Fruit fly (Drosophila melanogaster) whole organism: Measurements from ENCODE around the gene CG43245.

Experiments used
- CG8478 ChIP-seq: fragments of >200 bp; optimal IDR thresholded peaks from 2 replicates; lab custom pipeline; 2018; ENCODE audit warnings: inconsistent platforms
- Dll ChIP-seq: fragments of >200 bp; optimal IDR thresholded peaks from 2 replicates; lab custom pipeline; 2017
- pan ChIP-seq: fragments of >200 bp; optimal IDR thresholded peaks from 2 replicates; lab custom pipeline; 2017
- psq ChIP-seq: fragments of >200 bp; optimal IDR thresholded peaks from 2 replicates; lab custom pipeline; 2017
- usp ChIP-seq: fragments of >200 bp; optimal IDR thresholded peaks from 2 replicates; lab custom pipeline; 2017; ENCODE audit warnings: missing biosample characterization, missing genetic modification characterization, mixed read lengths

DNA sequence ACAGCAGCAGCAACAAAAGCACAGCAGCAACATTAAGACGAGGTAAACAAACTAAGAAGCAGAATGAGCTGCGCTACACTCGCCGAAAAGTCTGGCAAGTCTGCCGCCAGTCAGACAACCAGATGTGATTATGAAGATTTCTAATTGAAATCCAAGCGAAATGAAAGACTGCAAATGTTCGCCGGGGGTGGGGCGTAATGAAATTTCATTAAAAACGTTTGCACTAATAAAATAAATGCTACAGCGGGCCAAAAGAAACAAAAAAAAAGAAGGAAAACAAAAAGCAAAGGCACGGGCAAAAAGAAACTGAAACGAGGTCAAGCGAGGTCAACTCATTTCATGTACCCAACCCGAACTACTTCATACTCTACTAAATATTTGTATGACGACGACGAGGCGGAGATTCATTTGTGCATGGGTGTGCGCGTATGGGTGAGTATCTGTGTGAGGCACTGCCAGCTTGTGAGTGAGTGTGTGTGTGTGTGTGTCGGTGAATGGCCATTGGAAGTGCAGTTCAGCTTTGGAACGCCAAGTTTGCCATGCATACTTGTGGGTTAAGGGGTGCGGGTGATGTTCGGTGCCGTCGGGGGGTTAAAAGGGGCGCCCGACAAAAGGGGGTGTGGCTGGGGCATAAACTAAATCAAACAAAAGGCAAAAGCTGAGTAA lies 5.1 kb upstream of the CG43245 start:
- no peak for TF ChIP-seq usp (GFP tag; lab: Kevin White, UChicago)
- TF ChIP-seq psq (lab: Kevin White, UChicago), result no peak
- TF ChIP-seq Dll (lab: Kevin White, UChicago), result no peak
- no peak for TF ChIP-seq CG8478 (lab: Kevin White, UChicago)
- TF ChIP-seq pan (lab: Kevin White, UChicago), result no peak
